Fruit fly (Drosophila melanogaster) whole organism, embryonic: Measurements from ENCODE around the gene CG13716.

Source experiments
- Bdp1 ChIP-seq: fragments of 200-800 bp; sonication (Bioruptor generic); optimal IDR thresholded peaks from 3 replicates; lab custom pipeline; 2016; ENCODE audit warnings: missing biosample characterization, missing genetic modification characterization
- CG1024 ChIP-seq: fragments of 200-800 bp; sonication (Bioruptor generic); IDR thresholded peaks from 2 replicates; pipeline ENCODE4 v1.3.6; 2022; ENCODE audit warnings: missing biosample characterization, missing genetic modification characterization
- CG10431 ChIP-seq: fragments of 200-800 bp; sonication (Bioruptor generic); optimal IDR thresholded peaks from 3 replicates; lab custom pipeline; 2018; ENCODE audit warnings: missing biosample characterization, mild to moderate bottlenecking, missing genetic modification characterization
- CG13775 ChIP-seq: fragments of 200-800 bp; sonication (Bioruptor generic); optimal IDR thresholded peaks from 3 replicates; lab custom pipeline; 2017; ENCODE audit warnings: missing biosample characterization, mild to moderate bottlenecking, missing genetic modification characterization
- CG14965 ChIP-seq: fragments of 200-800 bp; sonication (Bioruptor generic); optimal IDR thresholded peaks from 2 replicates; lab custom pipeline; 2016; ENCODE audit warnings: missing biosample characterization, missing genetic modification characterization, borderline replicate concordance
- CG15269 ChIP-seq: fragments of 200-800 bp; sonication (Bioruptor generic); optimal IDR thresholded peaks from 2 replicates; lab custom pipeline; 2018; ENCODE audit warnings: missing biosample characterization, mild to moderate bottlenecking, missing genetic modification characterization, moderate library complexity
- CG1603 ChIP-seq: fragments of 200-800 bp; sonication (Bioruptor generic); optimal IDR thresholded peaks from 2 replicates; lab custom pipeline; 2019; ENCODE audit warnings: missing biosample characterization, mild to moderate bottlenecking, missing genetic modification characterization, moderate library complexity
- CG18011 ChIP-seq: fragments of 200-800 bp; sonication (Bioruptor generic); optimal IDR thresholded peaks from 2 replicates; lab custom pipeline; 2017; ENCODE audit warnings: missing biosample characterization, missing genetic modification characterization, mild to moderate bottlenecking, moderate library complexity, missing genotype
- CG30431 ChIP-seq: fragments of 200-800 bp; sonication (Bioruptor generic); optimal IDR thresholded peaks from 2 replicates; lab custom pipeline; 2017; ENCODE audit warnings: missing biosample characterization, missing genetic modification characterization
- CG31224 ChIP-seq: fragments of 200-800 bp; sonication (Bioruptor generic); IDR thresholded peaks from 2 replicates; pipeline ENCODE4 v1.3.6; 2022; ENCODE audit warnings: missing biosample characterization, missing genetic modification characterization
- CG31441 ChIP-seq: fragments of 200-800 bp; sonication (Bioruptor generic); IDR thresholded peaks from 2 replicates; pipeline ENCODE4 v1.3.6; 2022; ENCODE audit warnings: missing biosample characterization, missing genetic modification characterization
- CG34422 ChIP-seq: fragments of 200-800 bp; sonication (Bioruptor generic); IDR thresholded peaks from 3 replicates; pipeline ENCODE4 v1.3.6; 2022; ENCODE audit warnings: missing biosample characterization, missing genetic modification characterization
- CG4360 ChIP-seq: fragments of 200-800 bp; sonication (Bioruptor generic); IDR thresholded peaks from 2 replicates; pipeline ENCODE4 v1.3.6; 2022; ENCODE audit warnings: missing biosample characterization, missing genetic modification characterization
- CG43689 ChIP-seq: fragments of 200-800 bp; sonication (Bioruptor generic); IDR thresholded peaks from 2 replicates; pipeline ENCODE4 v1.3.6; 2022; ENCODE audit warnings: missing biosample characterization, missing genetic modification characterization
- CG6175 ChIP-seq: fragments of 200-800 bp; sonication (Bioruptor generic); IDR thresholded peaks from 3 replicates; pipeline ENCODE4 v1.3.6; 2022; ENCODE audit warnings: missing biosample characterization, missing genetic modification characterization
- CG6791 ChIP-seq: fragments of 200-800 bp; sonication (Bioruptor generic); IDR thresholded peaks from 3 replicates; pipeline ENCODE4 v1.3.6; 2022; ENCODE audit warnings: missing biosample characterization, missing genetic modification characterization; ENCODE audit not compliant: partially characterized antibody
- CG7928 ChIP-seq: fragments of 200-800 bp; sonication (Bioruptor generic); optimal IDR thresholded peaks from 2 replicates; lab custom pipeline; 2017; ENCODE audit warnings: missing biosample characterization, mild to moderate bottlenecking, missing genetic modification characterization
- CG8281 ChIP-seq: fragments of 200-800 bp; sonication (Bioruptor generic); optimal IDR thresholded peaks from 2 replicates; lab custom pipeline; 2018; ENCODE audit warnings: missing biosample characterization, mild to moderate bottlenecking, missing genetic modification characterization, moderate library complexity
- CG9609 ChIP-seq: fragments of 200-800 bp; sonication (Bioruptor generic); optimal IDR thresholded peaks from 3 replicates; lab custom pipeline; 2016; ENCODE audit warnings: missing biosample characterization, missing genetic modification characterization
- CG9876 ChIP-seq: fragments of 200-800 bp; sonication (Bioruptor generic); optimal IDR thresholded peaks from 2 replicates; lab custom pipeline; 2016; ENCODE audit warnings: missing biosample characterization, missing genetic modification characterization
- CHES-1-like ChIP-seq: fragments of 200-800 bp; sonication (Bioruptor generic); optimal IDR thresholded peaks from 2 replicates; lab custom pipeline; 2016; ENCODE audit warnings: missing biosample characterization, missing genetic modification characterization
- CrebB ChIP-seq: fragments of 200-800 bp; sonication (Bioruptor generic); optimal IDR thresholded peaks from 3 replicates; lab custom pipeline; 2018; ENCODE audit warnings: missing biosample characterization, mild to moderate bottlenecking, missing genetic modification characterization
- Ets65A ChIP-seq: fragments of 200-800 bp; sonication (Bioruptor generic); peaks from one replicate; lab custom pipeline; 2016; ENCODE audit warnings: missing biosample characterization, missing genetic modification characterization
- HLHmδ ChIP-seq: fragments of 200-800 bp; sonication (Bioruptor generic); optimal IDR thresholded peaks from 2 replicates; lab custom pipeline; 2018; ENCODE audit warnings: missing biosample characterization, mild to moderate bottlenecking, missing genetic modification characterization, moderate library complexity
- Hr39 ChIP-seq: fragments of >200 bp; optimal IDR thresholded peaks from 2 replicates; lab custom pipeline; 2017
- Pdp1 ChIP-seq, 2 experiments: fragments of 200-800 bp; sonication (Bioruptor generic); optimal IDR thresholded peaks; 3 replicates each; lab custom pipeline; 2016; ENCODE audit warnings: missing biosample characterization in 2 of 2, missing genetic modification characterization in 2 of 2, mild to moderate bottlenecking in 1 of 2, moderate library complexity in 1 of 2
- Side ChIP-seq: fragments of 200-800 bp; sonication (Bioruptor generic); optimal IDR thresholded peaks from 2 replicates; lab custom pipeline; 2016; ENCODE audit warnings: missing biosample characterization, missing genetic modification characterization
- Sin3A ChIP-seq: fragments of >200 bp; optimal IDR thresholded peaks from 2 replicates; lab custom pipeline; 2018
- Trl ChIP-seq, 3 experiments: fragments of >200 bp in 2 of 3; fragments of 200-800 bp in 1 of 3; sonication (Bioruptor generic) in 1 of 3; optimal IDR thresholded peaks; 2 replicates in 1 of 3; 3 replicates in 2 of 3; lab custom pipeline; 2016 to 2017; ENCODE audit warnings: missing biosample characterization in 1 of 3, missing genetic modification characterization in 1 of 3
- Usf ChIP-seq: fragments of 200-800 bp; sonication (Bioruptor generic); optimal IDR thresholded peaks from 2 replicates; lab custom pipeline; 2017; ENCODE audit warnings: missing genotype, missing biosample characterization, missing genetic modification characterization
- Xbp1 ChIP-seq: fragments of 200-800 bp; sonication (Bioruptor generic); optimal IDR thresholded peaks from 3 replicates; lab custom pipeline; 2016; ENCODE audit warnings: missing biosample characterization, mild to moderate bottlenecking, missing genetic modification characterization
- bigmax ChIP-seq: fragments of 200-800 bp; sonication (Bioruptor generic); optimal IDR thresholded peaks from 2 replicates; lab custom pipeline; 2018; ENCODE audit warnings: missing biosample characterization, mild to moderate bottlenecking, missing genetic modification characterization
- chm ChIP-seq: fragments of 200-800 bp; sonication (Bioruptor generic); IDR thresholded peaks from 2 replicates; pipeline ENCODE4 v1.3.6; 2022; ENCODE audit warnings: missing biosample characterization, missing genetic modification characterization
- croc ChIP-seq: fragments of 200-800 bp; sonication (Bioruptor generic); conservative IDR thresholded peaks from 3 replicates; pipeline ENCODE4 v1.3.6; 2022; ENCODE audit warnings: missing biosample characterization, missing genetic modification characterization
- da ChIP-seq: fragments of 200-800 bp; sonication (Bioruptor generic); optimal IDR thresholded peaks from 2 replicates; lab custom pipeline; 2016; ENCODE audit warnings: missing biosample characterization, missing genetic modification characterization
- dpn ChIP-seq, 2 experiments: fragments of 200-800 bp; sonication (Bioruptor generic); optimal IDR thresholded peaks; 3 replicates each; lab custom pipeline; 2016; ENCODE audit warnings: missing biosample characterization in 2 of 2, missing genetic modification characterization in 2 of 2
- fd102C ChIP-seq: fragments of 200-800 bp; sonication (Bioruptor generic); optimal IDR thresholded peaks from 2 replicates; lab custom pipeline; 2018; ENCODE audit warnings: missing biosample characterization, mild to moderate bottlenecking, missing genetic modification characterization, moderate library complexity
- fu2 ChIP-seq: fragments of 200-800 bp; sonication (Bioruptor generic); optimal IDR thresholded peaks from 2 replicates; lab custom pipeline; 2016; ENCODE audit warnings: missing biosample characterization, missing genetic modification characterization
- grn ChIP-seq: fragments of 200-800 bp; sonication (Bioruptor generic); optimal IDR thresholded peaks from 3 replicates; lab custom pipeline; 2017; ENCODE audit warnings: missing biosample characterization, missing genetic modification characterization
- insv ChIP-seq, 2 experiments: fragments of 200-800 bp; sonication (Bioruptor generic); optimal IDR thresholded peaks; 3 replicates each; lab custom pipeline; 2016 to 2018; ENCODE audit warnings: missing biosample characterization in 2 of 2, missing genetic modification characterization in 2 of 2
- kah ChIP-seq: fragments of 200-800 bp; sonication (Bioruptor generic); optimal IDR thresholded peaks from 2 replicates; lab custom pipeline; 2018; ENCODE audit warnings: missing biosample characterization, mild to moderate bottlenecking, missing genetic modification characterization
- kay ChIP-seq: fragments of 200-800 bp; sonication (Bioruptor generic); optimal IDR thresholded peaks from 2 replicates; lab custom pipeline; 2016; ENCODE audit warnings: missing biosample characterization, missing genetic modification characterization
- mirr ChIP-seq: fragments of 200-800 bp; sonication (Bioruptor generic); optimal IDR thresholded peaks from 3 replicates; lab custom pipeline; 2018; ENCODE audit warnings: missing biosample characterization, mild to moderate bottlenecking, missing genetic modification characterization
- onecut ChIP-seq: fragments of 200-800 bp; sonication (Bioruptor generic); IDR thresholded peaks from 2 replicates; pipeline ENCODE4 v1.3.6; 2022; ENCODE audit warnings: missing biosample characterization, missing genetic modification characterization
- org-1 ChIP-seq: fragments of 200-800 bp; sonication (Bioruptor generic); optimal IDR thresholded peaks from 2 replicates; lab custom pipeline; 2017; ENCODE audit warnings: missing biosample characterization, missing genetic modification characterization
- pzg ChIP-seq: fragments of 200-800 bp; sonication (Bioruptor generic); optimal IDR thresholded peaks from 3 replicates; lab custom pipeline; 2018; ENCODE audit warnings: missing biosample characterization, mild to moderate bottlenecking, missing genetic modification characterization, moderate library complexity
- run ChIP-seq: fragments of 200-800 bp; sonication (Bioruptor generic); optimal IDR thresholded peaks from 3 replicates; lab custom pipeline; 2018; ENCODE audit warnings: missing biosample characterization, mild to moderate bottlenecking, missing genetic modification characterization
- sim ChIP-seq: fragments of 200-800 bp; sonication (Bioruptor generic); IDR thresholded peaks from 2 replicates; pipeline ENCODE4 v1.3.6; 2022; ENCODE audit warnings: missing biosample characterization, missing genetic modification characterization
- tna ChIP-seq: fragments of 200-800 bp; sonication (Bioruptor generic); IDR thresholded peaks from 2 replicates; pipeline ENCODE4 v1.3.6; 2022; ENCODE audit warnings: missing biosample characterization, missing genetic modification characterization; ENCODE audit not compliant: partially characterized antibody
- ttk ChIP-seq: fragments of 200-800 bp; sonication (Bioruptor generic); IDR thresholded peaks from 2 replicates; pipeline ENCODE4 v2.1.2; 2022; ENCODE audit warnings: missing biosample characterization, missing genetic modification characterization
- tup ChIP-seq: fragments of 200-800 bp; sonication (Bioruptor generic); optimal IDR thresholded peaks from 2 replicates; lab custom pipeline; 2016; ENCODE audit warnings: missing biosample characterization, mild to moderate bottlenecking, missing genetic modification characterization, moderate library complexity
- zfh2 ChIP-seq: fragments of 200-800 bp; sonication (Bioruptor generic); optimal IDR thresholded peaks from 2 replicates; lab custom pipeline; 2016; ENCODE audit warnings: missing biosample characterization, missing genetic modification characterization

CG13716 gene

DNA sequence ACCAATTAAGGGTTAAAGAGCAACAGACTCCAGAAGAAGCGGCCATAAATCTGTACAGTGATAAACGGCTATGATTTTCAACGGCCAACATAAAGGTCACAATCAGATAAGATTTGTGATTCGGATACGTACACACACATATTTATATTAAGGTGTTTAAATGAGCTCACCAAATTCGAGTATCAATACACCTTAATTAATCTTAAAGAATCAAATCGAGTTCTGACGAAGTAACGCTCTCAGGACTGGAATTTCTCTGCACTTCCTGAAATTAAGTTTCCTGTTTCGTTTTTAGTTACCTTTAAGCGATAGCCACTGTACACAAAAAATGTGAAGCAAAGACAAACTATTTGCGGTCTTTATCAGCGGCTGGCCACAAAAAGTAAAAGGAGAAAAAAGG is 10.7 kb downstream of the CG13716 start (continued):
- no peak for TF ChIP-seq CG9876
- TF ChIP-seq tna (GFP tag; lab: Robert Waterston, UW) = no peak
- TF ChIP-seq kah (GFP tag; lab: Kevin White, UChicago) = no peak
- 0 out of 2 replicates have a peak, but pooled peaks have one; percentile 29 for TF ChIP-seq ttk (GFP tag; lab: Robert Waterston, UW)
- no peak for TF ChIP-seq CG9609
- TF ChIP-seq zfh2 (GFP tag; lab: Kevin White, UChicago) = no peak
- no peak for TF ChIP-seq CG10431
- TF ChIP-seq da = no peak
- TF ChIP-seq Usf (GFP tag; lab: Kevin White, UChicago) = no peak
- TF ChIP-seq insv (GFP tag; optimal IDR thresholded peaks at IDR 0.05; lab: Kevin White, UChicago) = no peak
- TF ChIP-seq fd102C (GFP tag; lab: Kevin White, UChicago) = no peak
- TF ChIP-seq kay (GFP tag; lab: Kevin White, UChicago) = no peak
- no peak for TF ChIP-seq CG6175
- no peak for TF ChIP-seq CG1024
- no peak for TF ChIP-seq CG6791 (GFP tag; lab: Robert Waterston, UW)
- TF ChIP-seq sim (GFP tag; lab: Robert Waterston, UW) = no peak
- no peak for TF ChIP-seq onecut (GFP tag; lab: Robert Waterston, UW)
- TF ChIP-seq tup = no peak
- peak; percentile 54 for TF ChIP-seq grn (GFP tag; lab: Kevin White, UChicago)
- no peak for TF ChIP-seq CG31224 (GFP tag; lab: Robert Waterston, UW)
- no peak for TF ChIP-seq CG43689 (GFP tag; lab: Robert Waterston, UW)
- no peak for TF ChIP-seq CG8281 (tag; lab: Kevin White, UChicago)
- no peak for TF ChIP-seq CG13775 (GFP tag; lab: Kevin White, UChicago)
- no peak for TF ChIP-seq Side (GFP tag; lab: Kevin White, UChicago)
- TF ChIP-seq CG1603 = peak; percentile 49
- TF ChIP-seq fu2 = no peak
- TF ChIP-seq CG18011 (GFP tag; lab: Kevin White, UChicago) = no peak
- TF ChIP-seq Ets65A (GFP tag; lab: Kevin White, UChicago) = no peak
- no peak for TF ChIP-seq org-1 (GFP tag; lab: Kevin White, UChicago)
- TF ChIP-seq Bdp1 (GFP tag; lab: Kevin White, UChicago) = no peak
- 0 out of 2 replicates have a peak, but pooled peaks have one; percentile 23 for TF ChIP-seq CG31441 (GFP tag; lab: Robert Waterston, UW)
- TF ChIP-seq chm = no peak
- no peak for TF ChIP-seq pzg (GFP tag; lab: Kevin White, UChicago)
- no peak for TF ChIP-seq CG7928 (GFP tag; lab: Kevin White, UChicago)
- no peak for TF ChIP-seq CG4360 (GFP tag; lab: Robert Waterston, UW)
- TF ChIP-seq CG30431 = no peak
- TF ChIP-seq CrebB (tag; lab: Kevin White, UChicago) = no peak
- no peak for TF ChIP-seq CG34422
- TF ChIP-seq dpn (GFP tag; optimal IDR thresholded peaks at IDR 0.05; lab: Kevin White, UChicago) = peak in 1 of 2 experiments; percentile 12
- no peak for TF ChIP-seq CG14965 (GFP tag; lab: Kevin White, UChicago)
- TF ChIP-seq HLHmδ = no peak
- peak; percentile 19 for TF ChIP-seq CG15269 (tag; lab: Kevin White, UChicago)
- TF ChIP-seq Xbp1 (GFP tag; lab: Kevin White, UChicago) = no peak
- TF ChIP-seq Trl (optimal IDR thresholded peaks at IDR 0.05; lab: Kevin White, UChicago) = no peak
- no peak for TF ChIP-seq Trl (GFP tag; optimal IDR thresholded peaks at IDR 0.05; lab: Kevin White, UChicago)
- TF ChIP-seq Sin3A (lab: Kevin White, UChicago) = no peak
- TF ChIP-seq mirr (GFP tag; lab: Kevin White, UChicago) = no peak
- no peak; the same call in 2 of the 3 replicates for TF ChIP-seq croc (GFP tag; lab: Robert Waterston, UW)
- no peak for TF ChIP-seq Pdp1 (GFP tag; optimal IDR thresholded peaks at IDR 0.05; lab: Kevin White, UChicago)
- no peak for TF ChIP-seq Hr39
- TF ChIP-seq CHES-1-like (GFP tag; lab: Kevin White, UChicago) = no peak
- no peak for TF ChIP-seq bigmax
- TF ChIP-seq run (tag; lab: Kevin White, UChicago) = no peak
